Worm (Caenorhabditis elegans): ENCODE data around the gene dhrr-1.

ce11 chrIII:8971255-8972020 is 27.0 kb downstream of the dhrr-1 start, which contains the start of the genes eif-3.D and R08D7.4:
- TF ChIP-seq flt-1 (GFP tag; IDR thresholded peaks at IDR 0.05) (0 out of 2 replicates have a peak, but pooled peaks have one; percentile 47), cog-1 (tag; optimal IDR thresholded peaks at IDR 0.05) (no peak), ztf-29 (GFP tag; IDR thresholded peaks at IDR 0.05) (no peak), klf-2 (GFP tag; conservative IDR thresholded peaks at IDR 0.05) (no peak), T22C8.4 (GFP tag; IDR thresholded peaks at IDR 0.05) (no peak), ref-1 (GFP tag; conservative IDR thresholded peaks at IDR 0.05) (no peak), ztf-23 (GFP tag; IDR thresholded peaks at IDR 0.05) (peak; percentile 66; the same call in 1 of the 2 replicates), tab-1 (GFP tag; IDR thresholded peaks at IDR 0.05) (peak; percentile 57; the same call in 1 of the 2 replicates), med-1 (GFP tag; optimal IDR thresholded peaks at IDR 0.05; ENCODE audit: insufficient read depth) (peak; percentile 54)
